Fruit fly (Drosophila melanogaster): Measurements from ENCODE around the gene GATAd.
A peak's percentile ranks its signal among the peaks of the same experiment; 100 is the strongest.

The GATAd gene

DNA sequence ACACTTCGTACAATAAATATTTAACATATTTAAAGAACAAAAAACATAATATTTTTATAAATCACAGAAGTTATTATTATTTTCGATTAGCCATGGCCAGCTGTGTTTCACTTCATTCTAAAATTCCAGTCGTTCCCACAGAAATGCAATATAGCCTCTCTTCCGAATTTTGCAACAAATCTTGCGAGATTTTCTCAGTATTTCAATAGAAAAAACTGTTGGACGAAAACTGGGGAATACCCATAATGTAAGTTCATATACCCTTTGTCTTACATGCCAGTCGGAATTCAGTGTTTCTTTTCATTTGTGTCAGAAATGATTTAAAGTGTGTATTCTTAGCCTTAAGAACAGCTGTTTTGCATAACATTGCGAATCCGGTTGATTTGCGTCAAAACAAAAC, 23.0 kb downstream of the GATAd start, which contains the start of the genes CtsL4 and ClpP (continued):
- TF ChIP-seq Hmr (GFP tag; optimal IDR thresholded peaks at IDR 0.05) (no peak), Atf-2 (GFP tag; optimal IDR thresholded peaks at IDR 0.05) (no peak), Nf-YA (GFP tag; IDR thresholded peaks at IDR 0.05) (no peak), CG32532 (GFP tag; IDR thresholded peaks at IDR 0.05) (peak; percentile 34), gsb-n (tag; optimal IDR thresholded peaks at IDR 0.05) (no peak), danr (GFP tag; IDR thresholded peaks at IDR 0.05) (no peak), psq (GFP tag; optimal IDR thresholded peaks at IDR 0.05) (no peak), Med (GFP tag) (peak; percentile 77), nmo (GFP tag; optimal IDR thresholded peaks at IDR 0.05) (peak; percentile 64), eve (GFP tag; optimal IDR thresholded peaks at IDR 0.05) (no peak), sc (optimal IDR thresholded peaks at IDR 0.05) (no peak), sc (GFP tag; optimal IDR thresholded peaks at IDR 0.05) (peak; percentile 2), dpn (GFP tag; optimal IDR thresholded peaks at IDR 0.05) (peak; percentile 53 to 67), bowl (GFP tag; IDR thresholded peaks at IDR 0.05) (no peak), CG12769 (tag; optimal IDR thresholded peaks at IDR 0.05) (no peak), CG11695 (GFP tag; IDR thresholded peaks at IDR 0.05) (no peak), Rx (GFP tag; IDR thresholded peaks at IDR 0.05) (no peak), pho (GFP tag; optimal IDR thresholded peaks at IDR 0.05) (peak; percentile 23), Adf1 (GFP tag; IDR thresholded peaks at IDR 0.05) (no peak), CG34422 (GFP tag; IDR thresholded peaks at IDR 0.05) (peak; percentile 65; the same call in 1 of the 3 replicates), Ssrp (tag; optimal IDR thresholded peaks at IDR 0.05) (peak; percentile 8), Dip2 (GFP tag; IDR thresholded peaks at IDR 0.05) (no peak), CG12236 (GFP tag; optimal IDR thresholded peaks at IDR 0.05) (no peak), CG33557 (GFP tag; optimal IDR thresholded peaks at IDR 0.05) (peak; percentile 36), Dref (GFP tag; IDR thresholded peaks at IDR 0.05) (no peak), kni (GFP tag; optimal IDR thresholded peaks at IDR 0.05) (no peak), Hr51 (GFP tag; optimal IDR thresholded peaks at IDR 0.05) (peak in 1 of 2 experiments; percentile 2), CG4707 (GFP tag; optimal IDR thresholded peaks at IDR 0.05) (no peak), Bteb2 (GFP tag; optimal IDR thresholded peaks at IDR 0.05) (peak; percentile 24), CG11456 (GFP tag; IDR thresholded peaks at IDR 0.05) (peak; percentile 35; the same call in 1 of the 3 replicates), Ptx1 (GFP tag; IDR thresholded peaks at IDR 0.05) (peak; percentile 60), CG8765 (GFP tag; IDR thresholded peaks at IDR 0.05) (no peak), Lhr (GFP tag; optimal IDR thresholded peaks at IDR 0.05) (peak; percentile 62), sd (tag; optimal IDR thresholded peaks at IDR 0.05) (no peak), MESR4 (GFP tag; optimal IDR thresholded peaks at IDR 0.05) (no peak), CG6175 (GFP tag; IDR thresholded peaks at IDR 0.05) (no peak), tna (GFP tag; IDR thresholded peaks at IDR 0.05; ENCODE audit: partially characterized antibody) (no peak), C15 (GFP tag; IDR thresholded peaks at IDR 0.05) (no peak), CG2120 (GFP tag; optimal IDR thresholded peaks at IDR 0.05) (peak; percentile 64), Chrac-16 (GFP tag; optimal IDR thresholded peaks at IDR 0.05) (peak; percentile 52), hth (optimal IDR thresholded peaks at IDR 0.05) (no peak), ap (GFP tag; IDR thresholded peaks at IDR 0.05) (no peak), CG6791 (GFP tag; IDR thresholded peaks at IDR 0.05; ENCODE audit: partially characterized antibody) (no peak), gsb (GFP tag; IDR thresholded peaks at IDR 0.05) (no peak), prd (optimal IDR thresholded peaks at IDR 0.05) (no peak), prd (GFP tag; IDR thresholded peaks at IDR 0.05) (peak; percentile 67; the same call in 2 of the 3 replicates), Xbp1 (GFP tag; optimal IDR thresholded peaks at IDR 0.05) (peak; percentile 71), pnt (GFP tag; optimal IDR thresholded peaks at IDR 0.05) (no peak), bbx (GFP tag; IDR thresholded peaks at IDR 0.05; ENCODE audit: partially characterized antibody) (no peak), CG13624 (GFP tag; optimal IDR thresholded peaks at IDR 0.05) (no peak), dmrt99B (tag; optimal IDR thresholded peaks at IDR 0.05) (no peak), CG4617 (GFP tag; optimal IDR thresholded peaks at IDR 0.05; ENCODE audit: borderline replicate concordance) (peak; percentile 76), Bdp1 (GFP tag; optimal IDR thresholded peaks at IDR 0.05) (no peak)

All from whole organism, embryonic.